Fruit fly (Drosophila melanogaster) whole organism, embryonic: ENCODE measurements around the gene Hexo2.

Experiments used
- Bgb ChIP-seq: fragments of 200-800 bp; sonication (Bioruptor generic); IDR thresholded peaks from 2 replicates; pipeline ENCODE4 v1.3.6; 2022; ENCODE audit warnings: missing biosample characterization, missing genetic modification characterization; ENCODE audit not compliant: partially characterized antibody
- Bteb2 ChIP-seq: fragments of 200-800 bp; sonication (Bioruptor generic); optimal IDR thresholded peaks from 2 replicates; lab custom pipeline; 2016; ENCODE audit warnings: missing biosample characterization, missing genetic modification characterization
- CG10979 ChIP-seq: fragments of 200-800 bp; sonication (Bioruptor generic); optimal IDR thresholded peaks from 2 replicates; lab custom pipeline; 2018; ENCODE audit warnings: missing biosample characterization, mild to moderate bottlenecking, missing genetic modification characterization, moderate library complexity
- CG12744 ChIP-seq: fragments of 200-800 bp; sonication (Bioruptor generic); optimal IDR thresholded peaks from 2 replicates; lab custom pipeline; 2016; ENCODE audit warnings: missing biosample characterization, missing genetic modification characterization
- CG15011 ChIP-seq: fragments of 200-800 bp; sonication (Bioruptor generic); optimal IDR thresholded peaks from 3 replicates; lab custom pipeline; 2018; ENCODE audit warnings: missing biosample characterization, mild to moderate bottlenecking, missing genetic modification characterization
- CG16815 ChIP-seq: fragments of 200-800 bp; sonication (Bioruptor generic); optimal IDR thresholded peaks from 3 replicates; lab custom pipeline; 2017; ENCODE audit warnings: missing biosample characterization, mild to moderate bottlenecking, missing genetic modification characterization
- CG18011 ChIP-seq: fragments of 200-800 bp; sonication (Bioruptor generic); optimal IDR thresholded peaks from 2 replicates; lab custom pipeline; 2017; ENCODE audit warnings: missing biosample characterization, missing genetic modification characterization, mild to moderate bottlenecking, moderate library complexity, missing genotype
- CG18599 ChIP-seq: fragments of 200-800 bp; sonication (Bioruptor generic); optimal IDR thresholded peaks from 3 replicates; lab custom pipeline; 2017; ENCODE audit warnings: missing biosample characterization, missing genetic modification characterization, mild to moderate bottlenecking, moderate library complexity, missing genetic modification reagents
- CG2199 ChIP-seq: fragments of 200-800 bp; sonication (Bioruptor generic); IDR thresholded peaks from 3 replicates; pipeline ENCODE4 v1.3.6; 2022; ENCODE audit warnings: missing biosample characterization, missing genetic modification characterization
- CG30431 ChIP-seq: fragments of 200-800 bp; sonication (Bioruptor generic); optimal IDR thresholded peaks from 2 replicates; lab custom pipeline; 2017; ENCODE audit warnings: missing biosample characterization, missing genetic modification characterization
- CG3065 ChIP-seq: fragments of 200-800 bp; sonication (Bioruptor generic); optimal IDR thresholded peaks from 2 replicates; lab custom pipeline; 2016; ENCODE audit warnings: missing biosample characterization, missing genetic modification characterization
- CG31388 ChIP-seq: fragments of 200-800 bp; sonication (Bioruptor generic); optimal IDR thresholded peaks from 2 replicates; lab custom pipeline; 2016; ENCODE audit warnings: missing biosample characterization, missing genetic modification characterization
- CG34224 ChIP-seq: fragments of 200-800 bp; sonication (Bioruptor generic); IDR thresholded peaks from 3 replicates; pipeline ENCODE4 v1.3.6; 2022; ENCODE audit warnings: missing biosample characterization, missing genetic modification characterization; ENCODE audit not compliant: partially characterized antibody
- CG6272 ChIP-seq: fragments of 200-800 bp; sonication (Bioruptor generic); IDR thresholded peaks from 2 replicates; pipeline ENCODE4 v1.3.6; 2022; ENCODE audit warnings: missing biosample characterization, missing genetic modification characterization
- CG6791 ChIP-seq: fragments of 200-800 bp; sonication (Bioruptor generic); IDR thresholded peaks from 3 replicates; pipeline ENCODE4 v1.3.6; 2022; ENCODE audit warnings: missing biosample characterization, missing genetic modification characterization; ENCODE audit not compliant: partially characterized antibody
- CG7357 ChIP-seq: fragments of 200-800 bp; sonication (Bioruptor generic); IDR thresholded peaks from 3 replicates; pipeline ENCODE4 v1.3.6; 2022; ENCODE audit warnings: missing biosample characterization, missing genetic modification characterization
- CG8478 ChIP-seq: fragments of >200 bp; optimal IDR thresholded peaks from 2 replicates; lab custom pipeline; 2018
- CG8944 ChIP-seq: fragments of 200-800 bp; sonication (Bioruptor generic); optimal IDR thresholded peaks from 3 replicates; lab custom pipeline; 2016; ENCODE audit warnings: missing biosample characterization, missing genetic modification characterization
- Camta ChIP-seq: fragments of 200-800 bp; sonication (Bioruptor generic); optimal IDR thresholded peaks from 2 replicates; lab custom pipeline; 2016; ENCODE audit warnings: missing biosample characterization, missing genetic modification characterization
- Deaf1 ChIP-seq: fragments of 200-800 bp; optimal IDR thresholded peaks from 3 replicates; lab custom pipeline; 2019; ENCODE audit warnings: missing biosample characterization, mild to moderate bottlenecking, missing genetic modification characterization, moderate library complexity
- Dfd ChIP-seq, 2 experiments: fragments of >200 bp; optimal IDR thresholded peaks; 2 replicates each; lab custom pipeline; 2017; ENCODE audit warnings: missing biosample characterization in 2 of 2, missing genetic modification characterization in 2 of 2
- E2f1 ChIP-seq: fragments of 200-800 bp; sonication (Bioruptor generic); IDR thresholded peaks from 2 replicates; pipeline ENCODE4 v1.3.6; 2022; ENCODE audit warnings: missing biosample characterization, missing genetic modification characterization
- Lim3 ChIP-seq: fragments of 200-800 bp; sonication (Bioruptor generic); IDR thresholded peaks from 2 replicates; pipeline ENCODE4 v1.3.6; 2022; ENCODE audit warnings: missing biosample characterization, missing genetic modification characterization
- Oaz ChIP-seq: fragments of 200-800 bp; sonication (Bioruptor generic); IDR thresholded peaks from 2 replicates; pipeline ENCODE4 v1.3.6; 2022; ENCODE audit warnings: missing biosample characterization, missing genetic modification characterization
- Six4 ChIP-seq: fragments of 200-800 bp; sonication (Bioruptor generic); optimal IDR thresholded peaks from 2 replicates; lab custom pipeline; 2016; ENCODE audit warnings: missing biosample characterization, missing genetic modification characterization
- Sox102F ChIP-seq: fragments of 200-800 bp; sonication (Bioruptor generic); optimal IDR thresholded peaks from 2 replicates; lab custom pipeline; 2018; ENCODE audit warnings: missing biosample characterization, mild to moderate bottlenecking, missing genetic modification characterization, moderate library complexity
- ac ChIP-seq: fragments of 200-800 bp; sonication (Bioruptor generic); optimal IDR thresholded peaks from 3 replicates; lab custom pipeline; 2017; ENCODE audit warnings: missing biosample characterization, mild to moderate bottlenecking, missing genetic modification characterization
- bigmax ChIP-seq: fragments of 200-800 bp; sonication (Bioruptor generic); optimal IDR thresholded peaks from 2 replicates; lab custom pipeline; 2018; ENCODE audit warnings: missing biosample characterization, mild to moderate bottlenecking, missing genetic modification characterization
- br ChIP-seq: fragments of >200 bp; optimal IDR thresholded peaks from 2 replicates; lab custom pipeline; 2017
- btn ChIP-seq: fragments of 200-800 bp; sonication (Bioruptor generic); optimal IDR thresholded peaks from 2 replicates; lab custom pipeline; 2016; ENCODE audit warnings: missing biosample characterization, missing genetic modification characterization
- dpn ChIP-seq, 2 experiments: fragments of 200-800 bp; sonication (Bioruptor generic); optimal IDR thresholded peaks; 3 replicates each; lab custom pipeline; 2016; ENCODE audit warnings: missing biosample characterization in 2 of 2, missing genetic modification characterization in 2 of 2
- ems ChIP-seq: fragments of 200-800 bp; sonication (Bioruptor generic); optimal IDR thresholded peaks from 3 replicates; lab custom pipeline; 2016; ENCODE audit warnings: missing biosample characterization, missing genetic modification characterization
- fd102C ChIP-seq: fragments of 200-800 bp; sonication (Bioruptor generic); optimal IDR thresholded peaks from 2 replicates; lab custom pipeline; 2018; ENCODE audit warnings: missing biosample characterization, mild to moderate bottlenecking, missing genetic modification characterization, moderate library complexity
- gt ChIP-seq: fragments of 200-800 bp; sonication (Bioruptor generic); IDR thresholded peaks from 2 replicates; pipeline ENCODE4 v1.3.6; 2022; ENCODE audit warnings: missing biosample characterization, missing genetic modification characterization
- lov ChIP-seq, 2 experiments: fragments of 200-800 bp in 1 of 2; fragments of >200 bp in 1 of 2; sonication (Bioruptor generic) in 1 of 2; IDR thresholded peaks in 1 of 2; optimal IDR thresholded peaks in 1 of 2; 2 replicates in 1 of 2; 3 replicates in 1 of 2; pipeline versions ENCODE4 v1.3.6 to Lab custom; 2017 to 2022; ENCODE audit warnings: missing biosample characterization in 1 of 2, missing genetic modification characterization in 1 of 2
- org-1 ChIP-seq: fragments of 200-800 bp; sonication (Bioruptor generic); optimal IDR thresholded peaks from 2 replicates; lab custom pipeline; 2017; ENCODE audit warnings: missing biosample characterization, missing genetic modification characterization
- pum ChIP-seq: fragments of 200-800 bp; sonication (Bioruptor generic); optimal IDR thresholded peaks from 2 replicates; lab custom pipeline; 2016; ENCODE audit warnings: missing biosample characterization, missing genetic modification characterization
- sens ChIP-seq: fragments of 200-800 bp; sonication (Bioruptor generic); peaks from one replicate; lab custom pipeline; 2016; ENCODE audit warnings: missing biosample characterization, missing genetic modification characterization
- seq ChIP-seq: fragments of 200-800 bp; sonication (Bioruptor generic); IDR thresholded peaks from 2 replicates; pipeline ENCODE4 v1.3.6; 2022; ENCODE audit warnings: missing biosample characterization, missing genetic modification characterization
- tap ChIP-seq: fragments of 200-800 bp; optimal IDR thresholded peaks from 3 replicates; lab custom pipeline; 2019; ENCODE audit warnings: missing biosample characterization, mild to moderate bottlenecking, missing genetic modification characterization, moderate library complexity
- toy ChIP-seq: fragments of 200-800 bp; sonication (Bioruptor generic); IDR thresholded peaks from 2 replicates; pipeline ENCODE4 v1.3.6; 2022; ENCODE audit warnings: missing biosample characterization, missing genetic modification characterization
- zfh1 ChIP-seq: fragments of 200-800 bp; sonication (Bioruptor generic); IDR thresholded peaks from 3 replicates; pipeline ENCODE4 v1.3.6; 2022; ENCODE audit warnings: missing biosample characterization, missing genetic modification characterization

Gene Hexo2

DNA sequence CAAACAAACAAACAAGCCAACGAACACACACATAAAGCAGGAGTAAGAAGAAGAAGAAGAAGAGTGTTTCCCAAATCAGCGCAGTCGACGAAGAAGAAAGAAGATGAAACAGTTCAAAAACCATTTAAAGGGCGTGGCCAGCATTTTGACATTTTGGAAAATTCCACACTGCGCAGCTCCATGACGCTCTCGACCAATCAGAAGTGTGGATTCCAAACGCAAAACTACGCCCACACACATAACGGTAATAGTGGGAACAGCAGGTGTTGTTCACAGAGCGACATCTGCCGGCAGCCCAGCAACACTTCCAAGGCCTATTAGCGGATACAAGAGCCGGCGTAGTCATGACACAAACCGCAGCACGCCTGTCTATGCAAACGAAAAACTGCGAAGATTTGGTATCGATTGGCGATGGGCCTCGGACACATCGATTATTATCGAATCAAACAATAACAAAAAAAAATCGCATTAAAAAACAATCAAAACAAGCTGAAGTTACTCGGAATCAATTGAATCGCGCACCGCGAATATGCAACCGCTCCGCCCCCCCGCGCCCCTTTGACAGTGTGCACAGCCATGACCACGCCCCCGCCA, 32.7 kb upstream of the Hexo2 start, which contains the start of gene Rubicon (continued):
- TF ChIP-seq Six4 (no peak), CG6791 (GFP tag; lab: Robert Waterston, UW) (peak; percentile 87), pum (GFP tag; lab: Kevin White, UChicago) (peak; percentile 16), CG8944 (GFP tag; lab: Kevin White, UChicago) (no peak), CG18599 (peak; percentile 1), Deaf1 (tag; lab: Kevin White, UChicago) (peak; percentile 6), CG6272 (0 out of 2 replicates have a peak, but pooled peaks have one; percentile 27), CG30431 (no peak), org-1 (no peak), toy (GFP tag; lab: Robert Waterston, UW) (no peak), ems (GFP tag; lab: Kevin White, UChicago) (no peak), Oaz (no peak), tap (tag; lab: Kevin White, UChicago) (no peak), CG12744 (GFP tag; lab: Kevin White, UChicago) (no peak), E2f1 (GFP tag; lab: Robert Waterston, UW) (peak; percentile 27; the same call in 1 of the 2 replicates), CG3065 (peak; percentile 33), CG31388 (GFP tag; lab: Kevin White, UChicago) (no peak), Dfd (GFP tag; optimal IDR thresholded peaks at IDR 0.05; lab: Kevin White, UChicago) (no peak), Camta (GFP tag; lab: Kevin White, UChicago) (no peak), CG10979 (tag; lab: Kevin White, UChicago) (peak; percentile 30), bigmax (GFP tag; lab: Kevin White, UChicago) (peak; percentile 16), CG34224 (GFP tag; lab: Robert Waterston, UW) (peak; percentile 91), CG2199 (GFP tag; lab: Robert Waterston, UW) (0 out of 3 replicates have a peak, but pooled peaks have one; percentile 58), Bgb (peak; percentile 95), gt (no peak), ac (GFP tag; lab: Kevin White, UChicago) (no peak), seq (GFP tag; lab: Robert Waterston, UW) (no peak), CG18011 (GFP tag; lab: Kevin White, UChicago) (no peak), lov (optimal IDR thresholded peaks at IDR 0.05; lab: Kevin White, UChicago) (no peak), lov (GFP tag; IDR thresholded peaks at IDR 0.05; lab: Robert Waterston, UW) (no peak), CG15011 (GFP tag; lab: Kevin White, UChicago) (no peak), CG16815 (GFP tag; lab: Kevin White, UChicago) (no peak), CG8478 (lab: Kevin White, UChicago) (no peak), br (lab: Kevin White, UChicago) (no peak), fd102C (GFP tag; lab: Kevin White, UChicago) (peak; percentile 11), zfh1 (GFP tag; lab: Robert Waterston, UW) (peak; percentile 45; the same call in 1 of the 3 replicates), dpn (GFP tag; optimal IDR thresholded peaks at IDR 0.05; lab: Kevin White, UChicago) (peak; percentile 35 to 44), sens (GFP tag; lab: Kevin White, UChicago) (peak; percentile 76), Lim3 (no peak), Bteb2 (GFP tag; lab: Kevin White, UChicago) (no peak), CG7357 (GFP tag; lab: Robert Waterston, UW) (no peak), Sox102F (GFP tag; lab: Kevin White, UChicago) (no peak), btn (GFP tag; lab: Kevin White, UChicago) (no peak)
